Worm (Caenorhabditis elegans): ENCODE data around the gene F55A4.13.

- TF ChIP-seq tab-1 (GFP tag; IDR thresholded peaks at IDR 0.05) (no peak), flt-1 (GFP tag; IDR thresholded peaks at IDR 0.05) (no peak), klf-2 (GFP tag; conservative IDR thresholded peaks at IDR 0.05) (no peak), ztf-29 (GFP tag; IDR thresholded peaks at IDR 0.05) (no peak), med-1 (GFP tag; optimal IDR thresholded peaks at IDR 0.05; ENCODE audit: insufficient read depth) (no peak), cog-1 (tag; optimal IDR thresholded peaks at IDR 0.05) (no peak), T22C8.4 (GFP tag; IDR thresholded peaks at IDR 0.05) (no peak), ref-1 (GFP tag; conservative IDR thresholded peaks at IDR 0.05) (no peak)
Observed at ce11 chrX:1012385-1012866, 4.9 kb downstream of the F55A4.13 start.

All from whole organism, midembryonic.